Worm (Caenorhabditis elegans): ENCODE results near the gene C17B7.8.
A peak's percentile ranks its signal among the peaks of the same experiment; 100 is the strongest.

Gene C17B7.8

DNA sequence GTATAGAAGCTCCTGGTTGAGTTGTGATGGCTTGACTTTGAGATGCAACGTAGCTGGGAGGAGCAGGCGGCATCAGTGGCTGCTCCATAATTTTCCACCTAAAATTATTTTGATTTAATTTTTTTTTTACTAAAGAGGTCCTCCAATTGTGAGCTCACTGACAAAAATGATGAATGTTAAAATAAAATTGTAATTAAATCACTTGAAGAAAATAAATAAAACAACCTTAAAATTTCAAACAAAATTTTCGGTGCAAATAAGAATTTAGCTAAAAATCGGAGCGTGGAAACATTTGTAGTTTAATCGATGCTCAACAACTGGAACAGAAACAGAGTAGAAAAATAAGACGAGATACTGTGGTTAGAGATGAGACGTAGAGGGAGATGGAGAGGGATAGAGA lies 33.0 kb upstream of the C17B7.8 start, which contains the start of gene scrm-3:
Gene scrm-3 (minus strand): TSS at position 101 of the 400 bp plus-strand sequence.
- no peak for TF ChIP-seq lin-15B (tag; optimal IDR thresholded peaks at IDR 0.05)

DNA sequence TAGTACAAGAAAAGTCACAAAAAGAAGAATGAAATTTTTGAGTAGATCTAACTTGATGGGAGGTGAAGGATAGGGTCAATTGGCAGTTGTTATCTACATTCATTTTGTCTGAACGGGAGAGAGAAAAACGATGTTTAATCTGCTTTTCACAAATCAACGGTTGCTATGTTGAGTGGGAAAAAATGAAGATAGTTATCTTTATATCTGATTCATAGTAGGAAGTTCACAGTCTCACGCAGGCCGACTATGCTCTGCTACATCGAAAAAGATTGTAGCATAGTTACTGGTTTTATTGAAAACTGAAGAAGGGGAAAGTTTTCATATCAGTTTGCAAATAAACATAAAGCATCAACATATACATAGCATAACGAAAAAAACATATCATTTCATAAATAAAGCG lies 31.5 kb upstream of the C17B7.8 start:
- TF ChIP-seq nhr-23 (tag; optimal IDR thresholded peaks at IDR 0.05) (peak; percentile 31), ceh-82 (tag; optimal IDR thresholded peaks at IDR 0.05) (no peak), aly-2 (tag; optimal IDR thresholded peaks at IDR 0.05) (no peak), elt-1 (tag; optimal IDR thresholded peaks at IDR 0.05) (peak; percentile 87)

DNA sequence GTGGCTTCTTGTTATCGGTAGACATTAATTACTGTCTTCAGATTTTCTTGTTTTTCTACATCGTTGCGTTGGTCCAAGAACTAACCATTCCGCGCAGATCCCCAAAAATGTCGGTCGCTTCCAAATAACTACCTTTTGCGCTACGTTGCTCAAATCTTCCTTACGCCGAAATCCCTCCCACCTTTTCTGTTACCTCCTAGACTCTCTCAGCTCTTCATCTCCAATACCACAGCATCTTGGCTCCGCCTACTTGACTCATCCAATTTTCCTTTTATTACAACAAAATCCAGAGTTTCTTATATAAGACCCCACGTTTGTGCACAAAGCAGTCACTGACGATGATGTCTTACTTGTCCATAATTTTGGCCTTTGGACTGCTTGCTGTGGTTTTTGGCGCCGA lies 28.8 kb upstream of the C17B7.8 start, which contains the start of gene C17B7.12:
Gene C17B7.12 (plus strand): TSS at position 301 of the 400 bp plus-strand sequence.
- TF ChIP-seq zag-1 (tag; optimal IDR thresholded peaks at IDR 0.05), result no peak
- TF ChIP-seq nhr-25 (tag; optimal IDR thresholded peaks at IDR 0.05), result no peak
- no peak for TF ChIP-seq lin-39 (tag; optimal IDR thresholded peaks at IDR 0.05)
- no peak for TF ChIP-seq nfya-1 (tag; optimal IDR thresholded peaks at IDR 0.05; ENCODE audit: insufficient read depth)
- TF ChIP-seq pha-4 (tag; optimal IDR thresholded peaks at IDR 0.05), result no peak
- TF ChIP-seq ceh-16 (tag; optimal IDR thresholded peaks at IDR 0.05), result no peak
- TF ChIP-seq nhr-28 (tag; optimal IDR thresholded peaks at IDR 0.05), result no peak
- TF ChIP-seq nhr-23 (tag; optimal IDR thresholded peaks at IDR 0.05), result no peak
- no peak for TF ChIP-seq daf-12 (tag; optimal IDR thresholded peaks at IDR 0.05)
- TF ChIP-seq tbx-2 (tag; optimal IDR thresholded peaks at IDR 0.05), result no peak
- TF ChIP-seq mml-1 (tag; optimal IDR thresholded peaks at IDR 0.05), result no peak
- TF ChIP-seq aly-2 (tag; optimal IDR thresholded peaks at IDR 0.05), result no peak

ce11 chrV:3351266-3351665 lies 27.2 kb upstream of the C17B7.8 start, which contains the start of gene str-63:
TSS of gene str-63 (plus strand) at chrV:3351566.
- TF ChIP-seq mdl-1 (tag; optimal IDR thresholded peaks at IDR 0.05) (no peak), skn-1 (tag; optimal IDR thresholded peaks at IDR 0.05) (no peak), pha-4 (tag; optimal IDR thresholded peaks at IDR 0.05) (no peak), pqm-1 (tag; optimal IDR thresholded peaks at IDR 0.05) (no peak), lin-39 (tag; optimal IDR thresholded peaks at IDR 0.05) (no peak), sea-2 (GFP tag; optimal IDR thresholded peaks at IDR 0.05) (no peak), nhr-76 (tag; optimal IDR thresholded peaks at IDR 0.05) (no peak), jun-1 (tag; optimal IDR thresholded peaks at IDR 0.05) (no peak), hmg-11 (tag; optimal IDR thresholded peaks at IDR 0.05) (no peak), ceh-9 (tag; optimal IDR thresholded peaks at IDR 0.05) (no peak), ceh-82 (tag; optimal IDR thresholded peaks at IDR 0.05) (no peak), elt-1 (tag; optimal IDR thresholded peaks at IDR 0.05) (no peak)

DNA sequence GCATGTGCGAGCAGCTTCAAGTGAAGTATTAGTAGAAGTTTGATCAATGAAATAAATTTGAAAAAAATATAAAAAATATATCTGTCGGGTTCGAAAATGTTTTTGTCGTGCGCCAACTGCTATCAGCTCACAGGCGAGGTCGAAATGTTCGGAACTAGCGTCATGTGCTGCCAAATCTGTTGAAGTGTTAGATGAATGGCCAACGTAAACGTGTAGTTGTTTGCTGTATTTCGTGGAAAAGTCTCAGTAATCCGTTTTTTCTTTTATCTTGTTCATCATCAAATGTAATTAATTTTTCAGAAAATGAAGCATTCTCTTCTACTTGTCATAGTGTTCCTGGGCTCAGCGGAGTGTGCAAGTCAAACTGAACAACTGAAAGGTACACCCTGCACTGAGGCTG lies 25.8 kb upstream of the C17B7.8 start, which contains the start of gene C17B7.15:
Gene C17B7.15 (plus strand): TSS at position 301 of the 400 bp plus-strand sequence.
- no peak for TF ChIP-seq nhr-237 (tag; optimal IDR thresholded peaks at IDR 0.05)
- no peak for TF ChIP-seq sea-2 (GFP tag; optimal IDR thresholded peaks at IDR 0.05)
- TF ChIP-seq jun-1 (tag; optimal IDR thresholded peaks at IDR 0.05), result no peak
- no peak for TF ChIP-seq skn-1 (tag; optimal IDR thresholded peaks at IDR 0.05)
- TF ChIP-seq elt-1 (tag; optimal IDR thresholded peaks at IDR 0.05), result no peak
- no peak for TF ChIP-seq nhr-12 (tag; optimal IDR thresholded peaks at IDR 0.05)
- no peak for TF ChIP-seq ama-1 (optimal IDR thresholded peaks at IDR 0.05)
- no peak for TF ChIP-seq ceh-82 (tag; optimal IDR thresholded peaks at IDR 0.05)
- TF ChIP-seq nhr-67 (tag; optimal IDR thresholded peaks at IDR 0.05), result no peak
- no peak for TF ChIP-seq nfya-1 (tag; optimal IDR thresholded peaks at IDR 0.05; ENCODE audit: insufficient read depth)
- TF ChIP-seq nhr-25 (tag; optimal IDR thresholded peaks at IDR 0.05), result no peak
- TF ChIP-seq snpc-4 (tag; optimal IDR thresholded peaks at IDR 0.05), result no peak
- TF ChIP-seq lin-39 (tag; optimal IDR thresholded peaks at IDR 0.05), result no peak
- TF ChIP-seq eor-1 (tag; optimal IDR thresholded peaks at IDR 0.05), result no peak

DNA sequence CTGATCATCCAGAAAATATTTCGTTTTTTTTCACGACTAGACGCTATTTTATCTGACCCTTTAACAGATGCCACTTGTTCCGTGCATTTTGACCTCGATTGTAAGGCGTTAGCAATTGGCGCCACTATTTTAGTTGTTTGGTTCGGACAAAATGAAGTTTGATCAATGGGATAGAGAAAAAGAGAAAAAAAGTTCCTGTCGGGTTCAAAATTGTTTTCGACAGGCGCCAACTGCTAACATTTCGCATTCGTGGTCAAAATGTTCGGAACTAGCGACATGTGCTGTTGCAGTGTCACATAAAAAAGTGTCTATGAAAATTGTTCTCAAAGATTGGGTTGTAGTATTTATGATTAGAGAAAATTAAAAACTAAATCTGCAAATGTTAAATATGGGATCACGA lies 23.4 kb upstream of the C17B7.8 start:
- TF ChIP-seq nhr-43 (tag; optimal IDR thresholded peaks at IDR 0.05; ENCODE audit: poor library complexity, severe bottlenecking) (no peak), ceh-82 (tag; optimal IDR thresholded peaks at IDR 0.05) (no peak)

DNA sequence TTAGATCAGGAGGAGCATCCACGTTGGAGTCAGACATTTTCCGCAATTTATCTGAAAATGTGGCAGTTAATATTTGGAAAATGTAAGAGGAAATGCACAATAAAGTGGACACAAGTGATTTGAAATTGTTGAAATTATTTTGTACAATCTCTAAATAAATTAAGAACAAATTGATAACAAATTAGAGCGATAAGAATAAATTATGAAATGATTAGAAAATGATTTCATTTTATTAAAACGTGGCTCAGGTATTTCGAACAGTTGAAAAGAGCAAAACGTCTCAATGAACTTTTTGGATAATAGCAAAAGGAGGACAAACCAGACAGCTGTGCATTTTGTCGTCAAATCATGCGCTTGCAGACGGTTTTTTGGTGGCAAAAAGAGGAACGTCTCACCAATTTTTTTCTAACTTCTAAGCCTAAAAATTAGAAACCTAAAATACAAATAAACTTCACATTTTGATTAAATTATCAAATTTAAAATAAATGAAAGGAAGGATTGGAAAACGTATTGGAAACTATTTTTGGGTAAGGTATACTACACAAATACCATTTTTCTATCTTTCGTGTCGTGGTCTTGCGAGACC lies 22.4 kb upstream of the C17B7.8 start, which contains the start of gene fbxa-65:
Gene fbxa-65 (minus strand): TSS at position 51 of the 586 bp plus-strand sequence.
- no peak for TF ChIP-seq sea-2 (GFP tag; optimal IDR thresholded peaks at IDR 0.05)
- TF ChIP-seq nfya-1 (tag; optimal IDR thresholded peaks at IDR 0.05; ENCODE audit: insufficient read depth), result no peak
- no peak for TF ChIP-seq ztf-11 (tag; optimal IDR thresholded peaks at IDR 0.05)
- TF ChIP-seq zag-1 (tag; optimal IDR thresholded peaks at IDR 0.05), result no peak
- TF ChIP-seq lin-39 (tag; optimal IDR thresholded peaks at IDR 0.05), result no peak
- TF ChIP-seq ceh-16 (tag; optimal IDR thresholded peaks at IDR 0.05), result no peak
- no peak for TF ChIP-seq nhr-67 (tag; optimal IDR thresholded peaks at IDR 0.05)
- no peak for TF ChIP-seq unc-62 (GFP tag; optimal IDR thresholded peaks at IDR 0.05)
- TF ChIP-seq mdl-1 (tag; optimal IDR thresholded peaks at IDR 0.05), result no peak

Measured in whole organism, L3 larva.